Worm (Caenorhabditis elegans) whole organism, late embryonic: Measurements from ENCODE around the gene F14F3.4.

Source experiments
- F13H6.1 ChIP-seq: sonication (generic microtip); optimal IDR thresholded peaks from 2 replicates; lab custom pipeline; 2016; ENCODE audit warnings: missing genetic modification characterization, missing compliant biosample characterization
- K02D7.2 ChIP-seq: sonication (generic microtip); optimal IDR thresholded peaks from 2 replicates; lab custom pipeline; 2017; ENCODE audit warnings: mild to moderate bottlenecking, missing genetic modification characterization, missing compliant biosample characterization
- ahr-1 ChIP-seq: sonication (generic microtip); optimal IDR thresholded peaks from 2 replicates; lab custom pipeline; 2016; ENCODE audit warnings: missing genetic modification characterization, missing compliant biosample characterization
- ceh-18 ChIP-seq: sonication (generic microtip); optimal IDR thresholded peaks from 2 replicates; lab custom pipeline; 2016; ENCODE audit warnings: missing genetic modification characterization, missing compliant biosample characterization
- ceh-19 ChIP-seq: fragments of 200-800 bp; sonication (Bioruptor generic); optimal IDR thresholded peaks from 2 replicates; lab custom pipeline; 2018; ENCODE audit warnings: mild to moderate bottlenecking, missing genetic modification characterization, missing compliant biosample characterization
- ceh-2 ChIP-seq: sonication (generic microtip); optimal IDR thresholded peaks from 2 replicates; lab custom pipeline; 2016; ENCODE audit warnings: missing genotype, missing genetic modification characterization, missing compliant biosample characterization
- ceh-30 ChIP-seq: fragments of 150-350 bp; optimal IDR thresholded peaks from 2 replicates; lab custom pipeline; 2014; ENCODE audit warnings: missing biosample characterization, missing genetic modification characterization
- ceh-31 ChIP-seq: sonication (generic microtip); optimal IDR thresholded peaks from 2 replicates; lab custom pipeline; 2016; ENCODE audit warnings: missing genetic modification characterization, missing compliant biosample characterization
- ceh-34 ChIP-seq: sonication (generic microtip); optimal IDR thresholded peaks from 2 replicates; lab custom pipeline; 2016; ENCODE audit warnings: mild to moderate bottlenecking, missing genetic modification characterization, missing compliant biosample characterization
- ceh-48 ChIP-seq: sonication (generic microtip); optimal IDR thresholded peaks from 2 replicates; lab custom pipeline; 2016; ENCODE audit warnings: missing genetic modification characterization, inconsistent platforms, missing compliant biosample characterization
- ceh-6 ChIP-seq: fragments of 200-800 bp; sonication (Bioruptor generic); optimal IDR thresholded peaks from 2 replicates; lab custom pipeline; 2018; ENCODE audit warnings: mild to moderate bottlenecking, missing genetic modification characterization, missing compliant biosample characterization
- ceh-9 ChIP-seq: sonication (generic microtip); optimal IDR thresholded peaks from 2 replicates; lab custom pipeline; 2016; ENCODE audit warnings: mild to moderate bottlenecking, missing genetic modification characterization, inconsistent platforms, missing compliant biosample characterization
- dmd-4 ChIP-seq: sonication (generic microtip); optimal IDR thresholded peaks from 2 replicates; lab custom pipeline; 2016; ENCODE audit warnings: borderline replicate concordance, missing genetic modification characterization, missing compliant biosample characterization
- dve-1 ChIP-seq: sonication (generic microtip); optimal IDR thresholded peaks from 2 replicates; lab custom pipeline; 2017; ENCODE audit warnings: antibody characterized with exemption, mild to moderate bottlenecking, missing genetic modification characterization, missing compliant biosample characterization
- elt-2 ChIP-seq: sonication (generic microtip); optimal IDR thresholded peaks from 2 replicates; lab custom pipeline; 2016; ENCODE audit warnings: missing genetic modification reagents, missing genetic modification characterization, missing compliant biosample characterization
- ets-4 ChIP-seq: sonication (generic microtip); optimal IDR thresholded peaks from 2 replicates; lab custom pipeline; 2016; ENCODE audit warnings: missing genetic modification characterization, missing compliant biosample characterization
- eyg-1 ChIP-seq: sonication (generic microtip); optimal IDR thresholded peaks from 2 replicates; lab custom pipeline; 2016; ENCODE audit warnings: missing genotype, missing genetic modification characterization, missing compliant biosample characterization
- fax-1 ChIP-seq: sonication (generic microtip); optimal IDR thresholded peaks from 2 replicates; lab custom pipeline; 2016; ENCODE audit warnings: missing genotype, missing genetic modification characterization, missing compliant biosample characterization
- fkh-10 ChIP-seq: fragments of 150-350 bp; optimal IDR thresholded peaks from 2 replicates; lab custom pipeline; 2014; ENCODE audit warnings: missing biosample characterization, missing genetic modification reagents, missing genetic modification characterization
- fkh-6 ChIP-seq: sonication (generic microtip); optimal IDR thresholded peaks from 2 replicates; lab custom pipeline; 2016; ENCODE audit warnings: missing genetic modification characterization, missing compliant biosample characterization
- gmeb-2 ChIP-seq: sonication (generic microtip); optimal IDR thresholded peaks from 2 replicates; lab custom pipeline; 2016; ENCODE audit warnings: missing genetic modification characterization, inconsistent platforms, missing compliant biosample characterization
- hlh-6 ChIP-seq: sonication (generic microtip); optimal IDR thresholded peaks from 2 replicates; lab custom pipeline; 2016; ENCODE audit warnings: missing genotype, missing genetic modification characterization, missing compliant biosample characterization
- hlh-8 ChIP-seq: sonication (generic microtip); optimal IDR thresholded peaks from 2 replicates; lab custom pipeline; 2016; ENCODE audit warnings: missing genotype, missing genetic modification characterization, missing compliant biosample characterization
- lin-11 ChIP-seq: fragments of 200-800 bp; sonication (Bioruptor generic); optimal IDR thresholded peaks from 2 replicates; lab custom pipeline; 2018; ENCODE audit warnings: mild to moderate bottlenecking, missing genetic modification characterization, missing compliant biosample characterization
- nhr-11 ChIP-seq: fragments of 150-350 bp; optimal IDR thresholded peaks from 2 replicates; lab custom pipeline; 2014; ENCODE audit warnings: missing biosample characterization, missing genetic modification characterization
- odd-2 ChIP-seq: sonication (generic microtip); optimal IDR thresholded peaks from 2 replicates; lab custom pipeline; 2017; ENCODE audit warnings: antibody characterized with exemption, mild to moderate bottlenecking, missing genetic modification characterization, missing compliant biosample characterization
- pha-2 ChIP-seq: sonication (generic microtip); optimal IDR thresholded peaks from 2 replicates; lab custom pipeline; 2017; ENCODE audit warnings: mild to moderate bottlenecking, missing genetic modification characterization, missing compliant biosample characterization
- pha-4 ChIP-seq: fragments of 150-350 bp; optimal IDR thresholded peaks from 2 replicates; lab custom pipeline; 2018; ENCODE audit warnings: missing biosample characterization, missing genetic modification reagents, missing genetic modification characterization
- pqm-1 ChIP-seq: sonication (generic microtip); optimal IDR thresholded peaks from 2 replicates; lab custom pipeline; 2016; ENCODE audit warnings: missing genetic modification characterization, missing compliant biosample characterization
- rnt-1 ChIP-seq: sonication (generic microtip); optimal IDR thresholded peaks from 2 replicates; lab custom pipeline; 2016; ENCODE audit warnings: missing genetic modification characterization, missing compliant biosample characterization
- sdc-2 ChIP-seq: sonication (generic microtip); optimal IDR thresholded peaks from 2 replicates; lab custom pipeline; 2016; ENCODE audit warnings: missing genotype, missing genetic modification characterization, missing compliant biosample characterization
- sox-2 ChIP-seq: fragments of 200-800 bp; sonication (Bioruptor generic); IDR thresholded peaks from 2 replicates; pipeline ENCODE4 v1.3.6; 2022; ENCODE audit warnings: missing genetic modification reagents, missing genetic modification characterization, missing compliant biosample characterization
- tbx-2 ChIP-seq: sonication (generic microtip); optimal IDR thresholded peaks from 2 replicates; lab custom pipeline; 2016; ENCODE audit warnings: missing genetic modification characterization, missing compliant biosample characterization
- tbx-7 ChIP-seq: sonication (generic microtip); optimal IDR thresholded peaks from 2 replicates; lab custom pipeline; 2016; ENCODE audit warnings: missing genotype, missing genetic modification characterization, missing compliant biosample characterization
- unc-3 ChIP-seq, 2 experiments: fragments of 200-800 bp in 1 of 2; sonication (Bioruptor generic) in 1 of 2; sonication (generic microtip) in 1 of 2; conservative IDR thresholded peaks in 1 of 2; optimal IDR thresholded peaks in 1 of 2; 2 replicates each; pipeline versions ENCODE4 v1.3.6 to Lab custom; 2016 to 2022; ENCODE audit warnings: missing compliant biosample characterization in 2 of 2, missing genetic modification characterization in 2 of 2, missing genetic modification reagents in 1 of 2
- unc-42 ChIP-seq: sonication (generic microtip); optimal IDR thresholded peaks from 2 replicates; lab custom pipeline; 2016; ENCODE audit warnings: missing genotype, missing genetic modification characterization, missing compliant biosample characterization
- unc-86 ChIP-seq: sonication (generic microtip); optimal IDR thresholded peaks from 2 replicates; lab custom pipeline; 2016; ENCODE audit warnings: missing genetic modification characterization, missing compliant biosample characterization
- zip-5 ChIP-seq: sonication (generic microtip); optimal IDR thresholded peaks from 2 replicates; lab custom pipeline; 2016; ENCODE audit warnings: missing genetic modification characterization, missing compliant biosample characterization

F14F3.4 gene

DNA sequence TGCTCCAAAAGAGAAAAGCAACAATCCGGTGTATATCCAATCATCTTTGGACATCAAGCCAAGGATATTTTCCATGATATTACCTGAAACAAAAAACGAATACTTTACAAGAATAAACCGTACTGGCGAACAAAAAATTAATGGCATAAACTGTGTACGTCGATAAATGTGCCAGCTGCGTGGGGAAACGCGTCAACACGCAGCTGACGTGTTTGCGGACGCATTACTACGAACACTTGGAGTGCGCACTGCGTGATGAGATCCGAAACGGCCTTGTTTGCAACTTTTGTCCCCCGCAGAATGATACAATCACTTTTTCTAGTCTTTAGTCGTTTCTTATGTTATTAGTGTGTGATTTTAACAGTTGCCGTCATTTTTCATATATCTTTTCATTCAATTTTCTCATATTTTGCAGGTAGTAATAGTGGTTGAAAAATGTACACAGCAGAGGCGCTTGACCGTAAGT lies 3.3 kb upstream of the F14F3.4 start, which contains the start of the genes mboa-7 and git-1 (continued):
- TF ChIP-seq unc-86 (no peak), lin-11 (no peak), tbx-2 (tag; lab: Kevin White, UChicago) (peak; percentile 55), K02D7.2 (tag; lab: Kevin White, UChicago) (no peak), pha-4 (tag; lab: Kevin White, UChicago) (no peak), fkh-6 (tag; lab: Kevin White, UChicago) (no peak), dve-1 (tag; lab: Kevin White, UChicago) (no peak), ceh-6 (GFP tag; lab: Kevin White, UChicago) (peak; percentile 33), sox-2 (GFP tag; lab: Robert Waterston, UW) (no peak), ceh-2 (no peak), ahr-1 (tag; lab: Kevin White, UChicago) (no peak), elt-2 (peak; percentile 33), odd-2 (tag; lab: Kevin White, UChicago) (no peak), zip-5 (tag; lab: Kevin White, UChicago) (no peak), pha-2 (tag; lab: Kevin White, UChicago) (peak; percentile 20), ets-4 (tag; lab: Kevin White, UChicago) (no peak), fkh-10 (GFP tag; lab: Kevin White, UChicago) (no peak), ceh-48 (tag; lab: Kevin White, UChicago) (peak; percentile 33), hlh-8 (tag; lab: Kevin White, UChicago) (no peak)

ce11 chrX:10520185-10520584 lies 1.0 kb downstream of the F14F3.4 start:
- TF ChIP-seq unc-3 (GFP tag; conservative IDR thresholded peaks at IDR 0.05; lab: Robert Waterston, UW) (no peak), unc-3 (tag; optimal IDR thresholded peaks at IDR 0.05; lab: Kevin White, UChicago) (no peak), F13H6.1 (tag; lab: Kevin White, UChicago) (no peak), pqm-1 (tag; lab: Kevin White, UChicago) (no peak), hlh-6 (tag; lab: Kevin White, UChicago) (no peak), ceh-19 (GFP tag; lab: Kevin White, UChicago) (no peak), fax-1 (tag; lab: Kevin White, UChicago) (no peak), tbx-7 (no peak), dve-1 (tag; lab: Kevin White, UChicago) (no peak), nhr-11 (tag; lab: Kevin White, UChicago) (no peak), gmeb-2 (tag; lab: Kevin White, UChicago) (no peak), ets-4 (tag; lab: Kevin White, UChicago) (no peak), unc-86 (no peak), ahr-1 (tag; lab: Kevin White, UChicago) (no peak), rnt-1 (tag; lab: Kevin White, UChicago) (no peak)

DNA sequence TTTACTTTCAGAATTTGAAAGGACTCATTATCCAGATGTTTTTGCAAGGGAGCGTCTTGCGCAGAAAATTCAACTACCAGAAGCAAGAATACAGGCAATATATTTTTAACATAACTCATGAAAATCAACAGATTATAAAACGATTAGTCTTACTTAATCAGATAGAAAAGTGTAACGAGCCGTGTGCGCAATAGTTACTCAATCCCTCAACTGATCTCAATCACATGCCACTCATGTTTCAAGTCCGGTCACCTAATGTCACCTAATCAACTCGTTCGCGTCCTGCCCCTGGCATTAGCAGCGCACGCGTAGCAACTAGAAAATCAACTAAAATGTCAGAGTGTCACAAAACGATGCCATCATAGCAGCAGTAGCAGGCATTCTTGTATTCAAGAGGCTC lies 4.7 kb downstream of the F14F3.4 start:
- TF ChIP-seq ceh-31 (tag; lab: Kevin White, UChicago): no peak
- no peak for TF ChIP-seq fkh-6 (tag; lab: Kevin White, UChicago)
- no peak for TF ChIP-seq eyg-1 (tag; lab: Kevin White, UChicago)
- TF ChIP-seq ceh-34 (tag; lab: Kevin White, UChicago): no peak
- TF ChIP-seq ceh-30 (tag; lab: Kevin White, UChicago): no peak
- no peak for TF ChIP-seq dmd-4 (tag; lab: Kevin White, UChicago)
- TF ChIP-seq tbx-2 (tag; lab: Kevin White, UChicago): no peak
- no peak for TF ChIP-seq hlh-6 (tag; lab: Kevin White, UChicago)
- TF ChIP-seq unc-3 (GFP tag; conservative IDR thresholded peaks at IDR 0.05; lab: Robert Waterston, UW): no peak
- TF ChIP-seq unc-3 (tag; optimal IDR thresholded peaks at IDR 0.05; lab: Kevin White, UChicago): no peak
- no peak for TF ChIP-seq unc-42 (tag; lab: Kevin White, UChicago)
- TF ChIP-seq zip-5 (tag; lab: Kevin White, UChicago): no peak
- no peak for TF ChIP-seq sdc-2 (tag; lab: Kevin White, UChicago)
- no peak for TF ChIP-seq sox-2 (GFP tag; lab: Robert Waterston, UW)
- no peak for TF ChIP-seq lin-11
- no peak for TF ChIP-seq nhr-11 (tag; lab: Kevin White, UChicago)
- no peak for TF ChIP-seq ceh-2
- no peak for TF ChIP-seq ceh-18 (tag; lab: Kevin White, UChicago)
- no peak for TF ChIP-seq ceh-9 (tag; lab: Kevin White, UChicago)
- TF ChIP-seq hlh-8 (tag; lab: Kevin White, UChicago): no peak
